Fruit fly (Drosophila melanogaster): Measurements from ENCODE around the gene Best1.

Best1 gene

DNA sequence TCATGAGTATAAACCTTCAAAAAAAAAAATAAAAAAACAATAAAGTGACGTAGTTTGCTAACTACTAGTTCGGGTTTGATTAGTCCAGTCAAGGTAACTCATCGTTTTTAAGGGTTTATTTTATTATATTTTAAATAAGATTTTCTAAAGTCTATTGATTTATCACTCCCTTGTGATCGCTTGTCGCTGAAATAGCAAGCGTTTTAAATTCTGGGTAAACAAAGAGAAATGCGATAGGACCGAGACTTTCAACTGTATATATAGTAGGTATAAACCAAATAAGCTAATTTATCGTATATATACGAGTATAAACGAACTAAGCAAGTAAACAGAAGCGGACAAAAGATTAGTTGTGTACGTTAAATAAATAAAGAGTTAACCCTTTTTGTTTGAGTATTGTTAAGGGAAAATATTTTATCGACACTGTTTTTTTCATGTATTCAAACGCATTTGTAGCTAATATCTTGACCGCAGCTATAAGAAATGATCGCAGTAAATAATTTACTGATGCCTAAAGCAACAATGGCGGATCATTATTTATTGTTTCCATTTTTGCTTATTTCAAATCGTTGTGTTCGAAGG, 1.7 kb downstream of the Best1 start (continued):
- TF ChIP-seq CG14014 (GFP tag; IDR thresholded peaks at IDR 0.05) (peak; percentile 58), CG1603 (tag; optimal IDR thresholded peaks at IDR 0.05) (peak; percentile 68), phol (tag; optimal IDR thresholded peaks at IDR 0.05) (no peak), Mrtf (GFP tag; IDR thresholded peaks at IDR 0.05) (no peak), CG6813 (GFP tag; optimal IDR thresholded peaks at IDR 0.05) (no peak), CG3407 (GFP tag; optimal IDR thresholded peaks at IDR 0.05) (peak; percentile 49), CG30431 (GFP tag; optimal IDR thresholded peaks at IDR 0.05) (peak; percentile 15), CG16815 (GFP tag; optimal IDR thresholded peaks at IDR 0.05) (no peak), CG12391 (tag; optimal IDR thresholded peaks at IDR 0.05) (peak; percentile 39), Bteb2 (GFP tag; optimal IDR thresholded peaks at IDR 0.05) (peak; percentile 29), CG6765 (GFP tag; optimal IDR thresholded peaks at IDR 0.05) (no peak), Vsx1 (GFP tag; optimal IDR thresholded peaks at IDR 0.05) (peak; percentile 21), grau (tag; optimal IDR thresholded peaks at IDR 0.05) (peak; percentile 44), CG8388 (GFP tag; optimal IDR thresholded peaks at IDR 0.05) (peak; percentile 26), ttk (GFP tag; IDR thresholded peaks at IDR 0.05) (no peak), her (GFP tag; optimal IDR thresholded peaks at IDR 0.05) (no peak), CG6689 (GFP tag; IDR thresholded peaks at IDR 0.05) (peak; percentile 42; the same call in 1 of the 2 replicates), Ptx1 (GFP tag; IDR thresholded peaks at IDR 0.05) (no peak), btn (GFP tag; optimal IDR thresholded peaks at IDR 0.05) (no peak), CG11398 (GFP tag; optimal IDR thresholded peaks at IDR 0.05) (no peak), Ets65A (GFP tag) (peak; percentile 62), prd (optimal IDR thresholded peaks at IDR 0.05) (no peak), prd (GFP tag; IDR thresholded peaks at IDR 0.05) (peak; percentile 26; the same call in 2 of the 3 replicates), Dbx (GFP tag; IDR thresholded peaks at IDR 0.05) (peak; percentile 51; the same call in 1 of the 3 replicates), D (optimal IDR thresholded peaks at IDR 0.05) (no peak), D (GFP tag; optimal IDR thresholded peaks at IDR 0.05) (peak; percentile 10), grn (GFP tag; optimal IDR thresholded peaks at IDR 0.05) (no peak), Hmx (GFP tag; optimal IDR thresholded peaks at IDR 0.05) (no peak), en (GFP tag; optimal IDR thresholded peaks at IDR 0.05) (no peak), Meics (GFP tag; optimal IDR thresholded peaks at IDR 0.05) (peak; percentile 34), CG2712 (tag; optimal IDR thresholded peaks at IDR 0.05) (no peak), CG14667 (GFP tag; IDR thresholded peaks at IDR 0.05) (no peak), HLH54F (GFP tag; optimal IDR thresholded peaks at IDR 0.05) (peak; percentile 22), ATbp (GFP tag; optimal IDR thresholded peaks at IDR 0.05) (peak; percentile 22), Doc3 (GFP tag; IDR thresholded peaks at IDR 0.05; ENCODE audit: partially characterized antibody) (no peak), CG6254 (GFP tag; optimal IDR thresholded peaks at IDR 0.05) (peak; percentile 55), z (GFP tag; IDR thresholded peaks at IDR 0.05) (no peak), B-H1 (GFP tag; IDR thresholded peaks at IDR 0.05) (no peak), Atf-2 (GFP tag; optimal IDR thresholded peaks at IDR 0.05) (peak; percentile 15), CG9609 (GFP tag; optimal IDR thresholded peaks at IDR 0.05) (peak; percentile 17), sqz (GFP tag; optimal IDR thresholded peaks at IDR 0.05) (no peak), CG2116 (GFP tag; optimal IDR thresholded peaks at IDR 0.05) (peak; percentile 10), trh (GFP tag; optimal IDR thresholded peaks at IDR 0.05) (no peak), Side (GFP tag; optimal IDR thresholded peaks at IDR 0.05) (peak; percentile 15), toy (GFP tag; IDR thresholded peaks at IDR 0.05) (no peak), Sox100B (GFP tag; optimal IDR thresholded peaks at IDR 0.05) (peak; percentile 25), ac (GFP tag; optimal IDR thresholded peaks at IDR 0.05) (peak; percentile 43), tgo (GFP tag; IDR thresholded peaks at IDR 0.05) (no peak), CG8290 (GFP tag; optimal IDR thresholded peaks at IDR 0.05) (no peak), CG8290 (tag; optimal IDR thresholded peaks at IDR 0.05) (peak in 1 of 2 experiments; percentile 78), Oaz (GFP tag; IDR thresholded peaks at IDR 0.05) (no peak), CG6272 (GFP tag; IDR thresholded peaks at IDR 0.05) (no peak)
